Worm (Caenorhabditis elegans) whole organism, young adult: ENCODE results near the gene Y55F3BR.11.

Experiments used
- B0261.1 ChIP-seq: sonication (generic microtip); optimal IDR thresholded peaks from 2 replicates; lab custom pipeline; 2016; ENCODE audit warnings: mild to moderate bottlenecking, missing genetic modification characterization, moderate library complexity, missing compliant biosample characterization
- B0336.3 ChIP-seq: fragments of 200-800 bp; sonication (Bioruptor generic); IDR thresholded peaks from 2 replicates; pipeline ENCODE4 v1.3.6; 2022; ENCODE audit warnings: missing genetic modification characterization, missing compliant biosample characterization
- F33H1.4 ChIP-seq: fragments of 200-800 bp; sonication (Bioruptor generic); IDR thresholded peaks from 2 replicates; pipeline ENCODE4 v1.3.6; 2022; ENCODE audit warnings: missing genetic modification reagents, missing genetic modification characterization, missing compliant biosample characterization
- F37B4.10 ChIP-seq: fragments of 200-800 bp; sonication (Bioruptor generic); IDR thresholded peaks from 2 replicates; pipeline ENCODE4 v1.3.6; 2022; ENCODE audit warnings: missing genetic modification characterization, missing compliant biosample characterization
- F52B5.7 ChIP-seq: sonication (generic microtip); optimal IDR thresholded peaks from 2 replicates; lab custom pipeline; 2016; ENCODE audit warnings: mild to moderate bottlenecking, missing genetic modification characterization, missing compliant biosample characterization
- F55B11.4 ChIP-seq: sonication (generic microtip); optimal IDR thresholded peaks from 2 replicates; lab custom pipeline; 2016; ENCODE audit warnings: missing compliant biosample characterization, missing genetic modification characterization, borderline replicate concordance; ENCODE audit not compliant: insufficient read depth
- K11D2.4 ChIP-seq: fragments of 200-800 bp; sonication (Bioruptor generic); IDR thresholded peaks from 2 replicates; pipeline ENCODE4 v1.3.6; 2022; ENCODE audit warnings: missing genetic modification reagents, missing genetic modification characterization, missing compliant biosample characterization
- Y53G8AR.9 ChIP-seq: fragments of 200-800 bp; sonication (Bioruptor generic); conservative IDR thresholded peaks from 2 replicates; pipeline ENCODE4 v1.3.6; 2022; ENCODE audit warnings: missing genetic modification reagents, missing genetic modification characterization, missing compliant biosample characterization
- aptf-2 ChIP-seq: fragments of 200-800 bp; sonication (Bioruptor generic); conservative IDR thresholded peaks from 2 replicates; pipeline ENCODE4 v1.3.6; 2022; ENCODE audit warnings: missing genetic modification reagents, missing genetic modification characterization, missing compliant biosample characterization
- aptf-3 ChIP-seq: fragments of 200-800 bp; sonication (Bioruptor generic); IDR thresholded peaks from 2 replicates; pipeline ENCODE4 v1.3.6; 2022; ENCODE audit warnings: missing genetic modification characterization, missing compliant biosample characterization
- cebp-1 ChIP-seq, 2 experiments: fragments of 200-800 bp in 1 of 2; sonication (Bioruptor generic) in 1 of 2; sonication (generic microtip) in 1 of 2; IDR thresholded peaks in 1 of 2; optimal IDR thresholded peaks in 1 of 2; 2 replicates each; pipeline versions ENCODE4 v1.3.6 to Lab custom; 2017 to 2022; ENCODE audit warnings: missing compliant biosample characterization in 2 of 2, missing genetic modification characterization in 2 of 2, mild to moderate bottlenecking in 1 of 2, missing genetic modification reagents in 1 of 2, moderate library complexity in 1 of 2
- ceh-100 ChIP-seq: fragments of 200-800 bp; sonication (Bioruptor generic); IDR thresholded peaks from 2 replicates; pipeline ENCODE4 v1.3.6; 2022; ENCODE audit warnings: missing genetic modification reagents, missing genetic modification characterization, missing compliant biosample characterization
- dox-1 ChIP-seq: fragments of 200-800 bp; sonication (Bioruptor generic); IDR thresholded peaks from 2 replicates; pipeline ENCODE4 v1.3.6; 2022; ENCODE audit warnings: missing genetic modification reagents, missing genetic modification characterization, missing compliant biosample characterization
- dpff-1 ChIP-seq: sonication (generic microtip); optimal IDR thresholded peaks from 2 replicates; lab custom pipeline; 2017; ENCODE audit warnings: mild to moderate bottlenecking, missing genetic modification characterization, missing compliant biosample characterization
- egl-44 ChIP-seq: fragments of 200-800 bp; sonication (Bioruptor generic); IDR thresholded peaks from 2 replicates; pipeline ENCODE4 v1.3.6; 2022; ENCODE audit warnings: missing genetic modification reagents, missing genetic modification characterization, missing compliant biosample characterization
- egrh-3 ChIP-seq: fragments of 200-800 bp; sonication (Bioruptor generic); IDR thresholded peaks from 2 replicates; pipeline ENCODE4 v1.3.6; 2022; ENCODE audit warnings: missing genetic modification reagents, missing genetic modification characterization, missing compliant biosample characterization
- hlh-12 ChIP-seq: sonication (generic microtip); optimal IDR thresholded peaks from 2 replicates; lab custom pipeline; 2016; ENCODE audit warnings: missing genetic modification characterization, missing compliant biosample characterization
- hmg-1.2 ChIP-seq: fragments of 200-800 bp; sonication (Bioruptor generic); IDR thresholded peaks from 2 replicates; pipeline ENCODE4 v1.3.6; 2022; ENCODE audit warnings: missing genetic modification reagents, missing genetic modification characterization, missing compliant biosample characterization
- lag-1 ChIP-seq: fragments of 200-800 bp; sonication (Bioruptor generic); IDR thresholded peaks from 2 replicates; pipeline ENCODE4 v1.3.6; 2022; ENCODE audit warnings: missing genetic modification reagents, missing genetic modification characterization, missing compliant biosample characterization
- let-526 ChIP-seq: fragments of 200-800 bp; sonication (Bioruptor generic); IDR thresholded peaks from 2 replicates; pipeline ENCODE4 v1.3.6; 2022; ENCODE audit warnings: missing genetic modification reagents, missing genetic modification characterization, missing compliant biosample characterization
- let-607 ChIP-seq, 2 experiments: fragments of 200-800 bp in 1 of 2; sonication (Bioruptor generic) in 1 of 2; sonication (generic microtip) in 1 of 2; optimal IDR thresholded peaks; 2 replicates each; lab custom pipeline; 2016 to 2018; ENCODE audit warnings: mild to moderate bottlenecking in 2 of 2, missing compliant biosample characterization in 2 of 2, missing genetic modification characterization in 2 of 2, moderate library complexity in 2 of 2, missing genotype in 1 of 2
- lin-26 ChIP-seq: fragments of 200-800 bp; sonication (Bioruptor generic); IDR thresholded peaks from 2 replicates; pipeline ENCODE4 v1.3.6; 2022; ENCODE audit warnings: missing genetic modification reagents, missing genetic modification characterization, missing compliant biosample characterization
- madf-10 ChIP-seq: sonication (generic microtip); optimal IDR thresholded peaks from 2 replicates; lab custom pipeline; 2016; ENCODE audit warnings: mild to moderate bottlenecking, missing genetic modification characterization, missing compliant biosample characterization
- mcd-1 ChIP-seq: fragments of 200-800 bp; sonication (Bioruptor generic); IDR thresholded peaks from 2 replicates; pipeline ENCODE4 v1.3.6; 2022; ENCODE audit warnings: missing genetic modification reagents, missing genetic modification characterization, missing compliant biosample characterization
- mxl-1 ChIP-seq: sonication (generic microtip); optimal IDR thresholded peaks from 2 replicates; lab custom pipeline; 2016; ENCODE audit warnings: missing genetic modification characterization, missing compliant biosample characterization
- nfya-2 ChIP-seq: fragments of 200-800 bp; sonication (Bioruptor generic); IDR thresholded peaks from 2 replicates; pipeline ENCODE4 v1.3.6; 2022; ENCODE audit warnings: missing genetic modification reagents, missing genetic modification characterization, missing compliant biosample characterization
- pbrm-1 ChIP-seq: fragments of 200-800 bp; sonication (Bioruptor generic); IDR thresholded peaks from 2 replicates; pipeline ENCODE4 v1.3.6; 2022; ENCODE audit warnings: missing genetic modification reagents, missing genetic modification characterization, missing compliant biosample characterization
- rcor-1 ChIP-seq: fragments of 200-800 bp; sonication (Bioruptor generic); IDR thresholded peaks from 2 replicates; pipeline ENCODE4 v1.3.6; 2022; ENCODE audit warnings: missing genetic modification reagents, missing genetic modification characterization, missing compliant biosample characterization
- rpc-1 ChIP-seq, 2 experiments: fragments of 150-350 bp in 1 of 2; sonication (generic microtip) in 1 of 2; optimal IDR thresholded peaks; 2 replicates each; lab custom pipeline; 2014 to 2018; ENCODE audit warnings: missing biosample characterization in 1 of 2, missing genetic modification characterization in 1 of 2, missing genetic modification reagents in 1 of 2, missing genotype in 1 of 2
- snpc-4 ChIP-seq, 5 experiments: fragments of 150-350 bp in 1 of 5; sonication (generic microtip) in 4 of 5; optimal IDR thresholded peaks; 2 replicates each; lab custom pipeline; 2014 to 2018; ENCODE audit warnings: missing genetic modification characterization in 5 of 5, missing biosample characterization in 3 of 5, antibody characterized with exemption in 2 of 5, mild to moderate bottlenecking in 2 of 5, missing compliant biosample characterization in 2 of 5, missing genotype in 2 of 5, moderate library complexity in 2 of 5, missing genetic modification reagents in 1 of 5
- tbp1 ChIP-seq: fragments of 200-800 bp; sonication (Bioruptor generic); optimal IDR thresholded peaks from 2 replicates; lab custom pipeline; 2018; ENCODE audit warnings: mild to moderate bottlenecking, missing genetic modification characterization, missing compliant biosample characterization
- xnd-1 ChIP-seq: sonication (generic microtip); optimal IDR thresholded peaks from 2 replicates; lab custom pipeline; 2016; ENCODE audit warnings: missing genotype, missing genetic modification reagents, missing genetic modification characterization, missing compliant biosample characterization
- zfh-2 ChIP-seq: fragments of 200-800 bp; sonication (Bioruptor generic); conservative IDR thresholded peaks from 2 replicates; pipeline ENCODE4 v1.3.6; 2022; ENCODE audit warnings: missing genetic modification reagents, missing genetic modification characterization, missing compliant biosample characterization
- ztf-18 ChIP-seq: sonication (generic microtip); optimal IDR thresholded peaks from 2 replicates; lab custom pipeline; 2016; ENCODE audit warnings: missing genotype, mild to moderate bottlenecking, missing genetic modification characterization, missing compliant biosample characterization

The Y55F3BR.11 gene

DNA sequence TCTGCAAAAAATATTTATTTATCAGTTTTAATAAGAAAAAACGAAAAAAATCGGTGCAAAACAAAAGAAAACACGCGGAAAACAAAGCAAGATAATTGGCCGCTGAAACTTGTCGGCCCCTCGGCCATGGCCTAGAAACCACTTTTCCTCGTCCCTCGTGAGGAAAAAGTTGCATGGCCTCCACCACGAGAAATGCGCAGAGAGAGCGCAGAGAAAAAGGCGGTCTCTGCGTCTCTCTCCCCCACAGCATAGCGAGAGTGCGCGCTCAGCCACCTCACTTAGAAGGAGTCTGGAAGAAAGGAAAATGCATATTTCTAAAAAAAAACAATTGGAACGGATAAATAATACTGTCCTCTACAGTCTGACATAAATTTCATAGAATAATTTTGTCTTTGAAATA, 41.7 kb upstream of the Y55F3BR.11 start:
- TF ChIP-seq hmg-1.2 (GFP tag; lab: Robert Waterston, UW) = peak; percentile 93
- TF ChIP-seq egrh-3 (GFP tag; lab: Robert Waterston, UW) = peak; percentile 37; the same call in 1 of the 2 replicates
- TF ChIP-seq rcor-1 (GFP tag; lab: Robert Waterston, UW) = peak; percentile 66; the same call in 1 of the 2 replicates
- TF ChIP-seq dox-1 = peak; percentile 74
- peak; percentile 48; the same call in 1 of the 2 replicates for TF ChIP-seq egl-44
- peak; percentile 89 for TF ChIP-seq mcd-1 (GFP tag; lab: Robert Waterston, UW)
- TF ChIP-seq zfh-2 (GFP tag; lab: Robert Waterston, UW) = peak; percentile 55
- peak; percentile 67 for TF ChIP-seq ceh-100 (GFP tag; lab: Robert Waterston, UW)
- 0 out of 2 replicates have a peak, but pooled peaks have one; percentile 23 for TF ChIP-seq lin-26
- TF ChIP-seq F37B4.10 = 0 out of 2 replicates have a peak, but pooled peaks have one; percentile 36
- TF ChIP-seq K11D2.4 (GFP tag; lab: Robert Waterston, UW) = peak; percentile 66
- peak; percentile 30; the same call in 1 of the 2 replicates for TF ChIP-seq cebp-1 (GFP tag; IDR thresholded peaks at IDR 0.05; lab: Robert Waterston, UW)
- peak; percentile 24 for TF ChIP-seq cebp-1 (tag; optimal IDR thresholded peaks at IDR 0.05; lab: Kevin White, UChicago)
- peak; percentile 21; the same call in 1 of the 2 replicates for TF ChIP-seq pbrm-1
- 0 out of 2 replicates have a peak, but pooled peaks have one; percentile 16 for TF ChIP-seq F33H1.4 (GFP tag; lab: Robert Waterston, UW)
- peak; percentile 74 for TF ChIP-seq ztf-18
- 0 out of 2 replicates have a peak, but pooled peaks have one; percentile 28 for TF ChIP-seq lag-1

DNA sequence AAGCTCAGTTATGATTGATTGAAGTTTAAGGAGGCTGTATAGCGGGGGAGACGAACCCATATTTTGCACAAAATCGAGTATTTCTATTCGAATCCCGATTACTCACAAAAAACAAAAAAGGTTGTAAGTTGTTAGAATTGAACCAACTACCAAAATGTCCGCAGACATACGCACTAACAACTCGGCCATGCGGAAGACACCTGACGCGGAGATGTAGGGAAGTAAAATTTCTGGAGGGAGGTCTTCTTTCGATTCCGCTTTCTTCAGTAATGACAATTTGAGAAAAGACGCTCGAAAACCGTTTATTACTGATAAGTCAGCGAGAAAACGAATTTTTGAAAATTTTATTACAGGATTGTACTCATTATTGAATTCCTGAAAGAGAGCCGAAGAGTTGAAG, 37.1 kb upstream of the Y55F3BR.11 start:
- TF ChIP-seq rpc-1 (optimal IDR thresholded peaks at IDR 0.05; lab: Kevin White, UChicago) (peak; percentile 18), rpc-1 (tag; optimal IDR thresholded peaks at IDR 0.05; lab: Kevin White, UChicago) (peak; percentile 29), hlh-12 (tag; lab: Kevin White, UChicago) (no peak), snpc-4 (GFP tag; optimal IDR thresholded peaks at IDR 0.05; lab: Kevin White, UChicago) (no peak), snpc-4 (tag; optimal IDR thresholded peaks at IDR 0.05; lab: Kevin White, UChicago) (peak in 1 of 4 experiments; percentile 35), F52B5.7 (tag; lab: Kevin White, UChicago) (no peak), Y53G8AR.9 (GFP tag; lab: Robert Waterston, UW) (no peak), mxl-1 (tag; lab: Kevin White, UChicago) (no peak), tbp1 (GFP tag; lab: Kevin White, UChicago) (peak; percentile 64), B0261.1 (tag; lab: Kevin White, UChicago) (peak; percentile 43), F55B11.4 (tag; lab: Kevin White, UChicago) (no peak)
- TF ChIP-seq, all 124 proteins: peak for 4

DNA sequence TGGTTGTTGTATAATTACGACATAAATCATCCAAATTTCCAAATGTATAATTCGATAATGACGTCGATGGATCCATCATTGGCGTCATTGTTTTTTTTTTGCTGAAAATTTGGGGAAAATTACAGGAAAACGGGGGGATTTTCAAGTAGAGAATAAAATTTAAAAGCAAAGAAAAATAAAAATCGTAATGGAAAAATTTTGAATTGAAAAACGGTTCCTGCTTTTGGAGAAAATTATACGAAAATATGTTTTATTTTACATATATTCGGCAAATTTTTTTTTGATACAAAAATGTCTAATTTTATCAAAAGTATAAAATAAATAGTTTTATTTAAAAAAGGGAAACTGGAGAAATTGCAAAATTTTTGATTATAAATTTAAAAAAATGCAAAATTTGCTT, 30.2 kb upstream of the Y55F3BR.11 start, which contains the start of gene zipt-15:
TSS of gene zipt-15 (minus strand) at position 101 of the 400 bp plus-strand sequence.
- TF ChIP-seq madf-10 (tag; lab: Kevin White, UChicago) (no peak), B0336.3 (no peak), aptf-3 (no peak), aptf-2 (GFP tag; lab: Robert Waterston, UW) (no peak), let-607 (tag; optimal IDR thresholded peaks at IDR 0.05; lab: Kevin White, UChicago) (no peak), dpff-1 (tag; lab: Kevin White, UChicago) (no peak), nfya-2 (GFP tag; lab: Robert Waterston, UW) (no peak)
- TF ChIP-seq, all 124 proteins: peak for 0

DNA sequence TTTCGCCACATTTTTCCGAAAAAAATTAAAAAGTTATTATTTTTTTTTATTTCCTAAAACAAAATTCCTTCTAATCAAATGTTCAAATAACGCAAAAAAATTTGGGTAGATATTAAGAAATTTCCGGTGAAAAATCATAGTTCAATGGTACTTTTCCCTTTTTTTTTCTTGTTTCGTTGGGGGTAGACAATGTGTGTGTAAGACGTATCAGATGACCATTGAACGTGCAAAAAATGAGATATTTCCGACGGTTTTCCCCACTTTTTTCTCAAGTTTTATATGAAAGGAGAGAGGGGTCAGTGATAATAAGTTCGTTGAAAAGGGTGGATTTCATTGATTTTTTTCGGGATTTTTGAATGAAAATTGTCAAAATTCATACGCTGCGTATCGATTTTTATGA, 28.9 kb upstream of the Y55F3BR.11 start:
- no peak for TF ChIP-seq F33H1.4 (GFP tag; lab: Robert Waterston, UW)
- no peak for TF ChIP-seq lag-1
- TF ChIP-seq F55B11.4 (tag; lab: Kevin White, UChicago) = no peak
- TF ChIP-seq aptf-2 (GFP tag; lab: Robert Waterston, UW) = no peak
- TF ChIP-seq let-526 (GFP tag; lab: Robert Waterston, UW) = no peak
- TF ChIP-seq xnd-1 (tag; lab: Kevin White, UChicago) = no peak
